Fruit fly (Drosophila melanogaster) whole organism, wandering third instar larva: Measurements from ENCODE around the gene Nup133.
A peak's percentile ranks its signal among the peaks of the same experiment; 100 is the strongest.

Experiments
- Abd-B ChIP-seq: fragments of >200 bp; optimal IDR thresholded peaks from 2 replicates; lab custom pipeline; 2017; ENCODE audit warnings: missing biosample characterization, missing genetic modification characterization
- CG32264 ChIP-seq: fragments of 200-800 bp; sonication (Bioruptor generic); optimal IDR thresholded peaks from 2 replicates; lab custom pipeline; 2016; ENCODE audit warnings: missing biosample characterization, missing genetic modification characterization
- CG9705 ChIP-seq: fragments of 200-800 bp; sonication (Bioruptor generic); optimal IDR thresholded peaks from 2 replicates; lab custom pipeline; 2018; ENCODE audit warnings: missing biosample characterization, mild to moderate bottlenecking, missing genetic modification characterization
- Dfd ChIP-seq: fragments of >200 bp; optimal IDR thresholded peaks from 2 replicates; lab custom pipeline; 2017; ENCODE audit warnings: missing biosample characterization, missing genetic modification characterization
- Dif ChIP-seq: fragments of 200-275, 200-300 bp; sonication (Bioruptor generic); optimal IDR thresholded peaks from 2 replicates; lab custom pipeline; 2018; ENCODE audit warnings: missing biosample characterization, missing genetic modification characterization; ENCODE audit not compliant: partially characterized antibody
- GATAd ChIP-seq: sonication (Bioruptor generic); optimal IDR thresholded peaks from 2 replicates; lab custom pipeline; 2016; ENCODE audit warnings: missing biosample characterization, missing genetic modification characterization
- HLH106 ChIP-seq: fragments of 200-800 bp; optimal IDR thresholded peaks from 3 replicates; lab custom pipeline; 2019; ENCODE audit warnings: missing biosample characterization, mild to moderate bottlenecking, missing genetic modification characterization, moderate library complexity
- Hr78 ChIP-seq: fragments of >200 bp; optimal IDR thresholded peaks from 2 replicates; lab custom pipeline; 2017; ENCODE audit warnings: missing biosample characterization, missing genetic modification characterization
- Jra ChIP-seq: sonication (Bioruptor generic); optimal IDR thresholded peaks from 2 replicates; lab custom pipeline; 2016; ENCODE audit warnings: missing biosample characterization, missing genetic modification characterization
- Mio ChIP-seq: sonication (Bioruptor generic); optimal IDR thresholded peaks from 2 replicates; lab custom pipeline; 2016; ENCODE audit warnings: missing biosample characterization, missing genetic modification characterization
- N ChIP-seq: fragments of >200 bp; optimal IDR thresholded peaks from 2 replicates; lab custom pipeline; 2018; ENCODE audit warnings: missing biosample characterization, missing external identifiers, missing genetic modification characterization
- OdsH ChIP-seq: fragments of 200-800 bp; sonication (Bioruptor generic); optimal IDR thresholded peaks from 2 replicates; lab custom pipeline; 2016; ENCODE audit warnings: missing biosample characterization, mild to moderate bottlenecking, missing genetic modification characterization
- Rel ChIP-seq, 2 experiments: fragments of 200-800 bp; sonication (Bioruptor generic) in 1 of 2; optimal IDR thresholded peaks; 2 replicates in 1 of 2; 3 replicates in 1 of 2; lab custom pipeline; 2016 to 2019; ENCODE audit warnings: mild to moderate bottlenecking in 2 of 2, missing biosample characterization in 2 of 2, missing genetic modification characterization in 2 of 2, moderate library complexity in 1 of 2
- Sp1 ChIP-seq: fragments of 200-800 bp; sonication (Bioruptor generic); optimal IDR thresholded peaks from 3 replicates; lab custom pipeline; 2019; ENCODE audit warnings: missing biosample characterization, mild to moderate bottlenecking, missing genetic modification characterization, moderate library complexity
- Vsx2 ChIP-seq: fragments of 200-300, 225-300 bp; sonication (Bioruptor generic); optimal IDR thresholded peaks from 2 replicates; lab custom pipeline; 2018; ENCODE audit warnings: missing biosample characterization, missing genetic modification characterization; ENCODE audit not compliant: partially characterized antibody
- dl ChIP-seq, 2 experiments: fragments of 175-275, 200-275 bp in 1 of 2; fragments of 200-275 bp in 1 of 2; sonication (Bioruptor generic); optimal IDR thresholded peaks; lab custom pipeline; 2018; ENCODE audit warnings: mild to moderate bottlenecking in 2 of 2, missing biosample characterization in 2 of 2, missing genetic modification characterization in 2 of 2, moderate library complexity in 2 of 2; ENCODE audit not compliant: partially characterized antibody in 2 of 2, insufficient read depth in 1 of 2
- dmrt93B ChIP-seq: fragments of 200-800 bp; sonication (Bioruptor generic); optimal IDR thresholded peaks from 2 replicates; lab custom pipeline; 2018; ENCODE audit warnings: missing biosample characterization, mild to moderate bottlenecking, missing genetic modification characterization
- dsf ChIP-seq: sonication (Bioruptor generic); optimal IDR thresholded peaks from 2 replicates; lab custom pipeline; 2016; ENCODE audit warnings: missing biosample characterization, missing genetic modification characterization, borderline replicate concordance
- ey ChIP-seq: fragments of 200-800 bp; sonication (Bioruptor generic); optimal IDR thresholded peaks from 2 replicates; lab custom pipeline; 2016; ENCODE audit warnings: missing biosample characterization, missing genetic modification characterization
- foxo ChIP-seq, 2 experiments: fragments of 200-800 bp; sonication (Bioruptor generic); optimal IDR thresholded peaks; 2 replicates in 1 of 2; 3 replicates in 1 of 2; lab custom pipeline; 2016 to 2017; ENCODE audit warnings: missing biosample characterization in 2 of 2, missing genetic modification characterization in 2 of 2
- fru ChIP-seq: fragments of 200-800 bp; sonication (Bioruptor generic); optimal IDR thresholded peaks from 3 replicates; lab custom pipeline; 2016; ENCODE audit warnings: missing biosample characterization, mild to moderate bottlenecking, missing genetic modification characterization
- h ChIP-seq: fragments of 200-800 bp; sonication (Bioruptor generic); optimal IDR thresholded peaks from 3 replicates; lab custom pipeline; 2016; ENCODE audit warnings: missing biosample characterization, mild to moderate bottlenecking, missing genetic modification characterization
- jim ChIP-seq: fragments of 175-275, 200-325 bp; sonication (Bioruptor generic); optimal IDR thresholded peaks from 2 replicates; lab custom pipeline; 2016; ENCODE audit warnings: missing biosample characterization, mild to moderate bottlenecking, missing genetic modification characterization
- lola ChIP-seq: fragments of >200 bp; optimal IDR thresholded peaks from 2 replicates; lab custom pipeline; 2017; ENCODE audit warnings: missing biosample characterization, missing genetic modification characterization
- psq ChIP-seq: fragments of 200-800 bp; sonication (Bioruptor generic); optimal IDR thresholded peaks from 3 replicates; lab custom pipeline; 2017; ENCODE audit warnings: missing biosample characterization, mild to moderate bottlenecking, missing genetic modification characterization, moderate library complexity
- rgr ChIP-seq: fragments of 200-800 bp; sonication (Bioruptor generic); optimal IDR thresholded peaks from 3 replicates; lab custom pipeline; 2016; ENCODE audit warnings: missing biosample characterization, mild to moderate bottlenecking, missing genetic modification characterization
- sv ChIP-seq: fragments of 200-800 bp; sonication (Bioruptor generic); optimal IDR thresholded peaks from 3 replicates; lab custom pipeline; 2016; ENCODE audit warnings: missing biosample characterization, missing genetic modification characterization
- tai ChIP-seq: sonication (Bioruptor generic); optimal IDR thresholded peaks from 2 replicates; lab custom pipeline; 2016; ENCODE audit warnings: missing biosample characterization, missing genetic modification characterization
- usp ChIP-seq: fragments of >200 bp; optimal IDR thresholded peaks from 2 replicates; lab custom pipeline; 2017; ENCODE audit warnings: missing biosample characterization, missing genetic modification characterization
- woc ChIP-seq: sonication (Bioruptor generic); optimal IDR thresholded peaks from 2 replicates; lab custom pipeline; 2016; ENCODE audit warnings: missing biosample characterization, mild to moderate bottlenecking, missing genetic modification characterization

The Nup133 gene

dm6 chr3R:22690311-22690710 is at the start of gene Nup133, which contains the start of gene wfs1:
Gene Nup133 (plus strand): TSS chr3R:22690607.
Gene wfs1 (minus strand): TSS chr3R:22690380.
- TF ChIP-seq ey (GFP tag; lab: Kevin White, UChicago) (no peak), usp (GFP tag; lab: Kevin White, UChicago) (no peak), dl (GFP tag; optimal IDR thresholded peaks at IDR 0.05; lab: Kevin White, UChicago; ENCODE audit: insufficient read depth in 1 of 2, partially characterized antibody in 2 of 2) (no peak), Sp1 (peak; percentile 79), CG32264 (no peak), tai (GFP tag; lab: Kevin White, UChicago) (no peak), rgr (GFP tag; lab: Kevin White, UChicago) (peak; percentile 76), Vsx2 (GFP tag; lab: Kevin White, UChicago) (no peak), HLH106 (tag; lab: Kevin White, UChicago) (peak; percentile 89), lola (GFP tag; lab: Kevin White, UChicago) (no peak), CG9705 (peak; percentile 62), dsf (GFP tag; lab: Kevin White, UChicago) (no peak), woc (GFP tag; lab: Kevin White, UChicago) (no peak), Rel (GFP tag; optimal IDR thresholded peaks at IDR 0.05; lab: Kevin White, UChicago) (no peak), Rel (tag; optimal IDR thresholded peaks at IDR 0.05; lab: Kevin White, UChicago) (peak; percentile 53), psq (peak; percentile 67), h (GFP tag; lab: Kevin White, UChicago) (no peak), Abd-B (GFP tag; lab: Kevin White, UChicago) (no peak), OdsH (GFP tag; lab: Kevin White, UChicago) (peak; percentile 63), fru (no peak), Dif (GFP tag; lab: Kevin White, UChicago) (no peak), Jra (GFP tag; lab: Kevin White, UChicago) (no peak), sv (peak; percentile 52), foxo (GFP tag; optimal IDR thresholded peaks at IDR 0.05; lab: Kevin White, UChicago) (peak in 1 of 2 experiments; percentile 76), dmrt93B (GFP tag; lab: Kevin White, UChicago) (no peak)

- no peak for TF ChIP-seq usp (GFP tag; lab: Kevin White, UChicago)
- TF ChIP-seq psq = no peak
- no peak for TF ChIP-seq jim
- TF ChIP-seq sv = no peak
- no peak for TF ChIP-seq Vsx2 (GFP tag; lab: Kevin White, UChicago)
- TF ChIP-seq HLH106 (tag; lab: Kevin White, UChicago) = no peak
- no peak for TF ChIP-seq Dif (GFP tag; lab: Kevin White, UChicago)
- no peak for TF ChIP-seq Abd-B (GFP tag; lab: Kevin White, UChicago)
- TF ChIP-seq Dfd (GFP tag; lab: Kevin White, UChicago) = no peak
- no peak for TF ChIP-seq N
- no peak for TF ChIP-seq GATAd (GFP tag; lab: Kevin White, UChicago)
- no peak for TF ChIP-seq tai (GFP tag; lab: Kevin White, UChicago)
- no peak for TF ChIP-seq ey (GFP tag; lab: Kevin White, UChicago)
- TF ChIP-seq Mio = no peak
- no peak for TF ChIP-seq CG9705
- TF ChIP-seq dl (GFP tag; optimal IDR thresholded peaks at IDR 0.05; lab: Kevin White, UChicago; ENCODE audit: insufficient read depth in 1 of 2, partially characterized antibody in 2 of 2) = no peak
- no peak for TF ChIP-seq OdsH (GFP tag; lab: Kevin White, UChicago)
- no peak for TF ChIP-seq dmrt93B (GFP tag; lab: Kevin White, UChicago)
- TF ChIP-seq woc (GFP tag; lab: Kevin White, UChicago) = no peak
These were observed 40.5 kb upstream of the Nup133 start for dm6 chr3R:22649859-22650258.

dm6 chr3R:22663115-22663514 is 27.3 kb upstream of the Nup133 start:
- TF ChIP-seq ey (GFP tag; lab: Kevin White, UChicago) (peak; percentile 45), sv (peak; percentile 60), jim (no peak), psq (peak; percentile 18), tai (GFP tag; lab: Kevin White, UChicago) (peak; percentile 22)

dm6 chr3R:22664274-22664673 is 26.1 kb upstream of the Nup133 start:
- TF ChIP-seq tai (GFP tag; lab: Kevin White, UChicago) (no peak), Hr78 (GFP tag; lab: Kevin White, UChicago) (no peak)
